Worm (Caenorhabditis elegans) whole organism, L4 larva: ENCODE measurements around the gene gei-13.
A peak's percentile ranks its signal among the peaks of the same experiment; 100 is the strongest.

Experiments
- Y75B8A.6 ChIP-seq: fragments of 200-800 bp; sonication (Bioruptor generic); IDR thresholded peaks from 2 replicates; pipeline ENCODE4 v1.3.6; 2022; ENCODE audit warnings: missing genetic modification reagents, missing genetic modification characterization, missing compliant biosample characterization
- dpl-1 ChIP-seq: fragments of 150-350 bp; optimal IDR thresholded peaks from 2 replicates; lab custom pipeline; 2014; ENCODE audit warnings: missing biosample characterization, missing genetic modification reagents, missing genetic modification characterization
- pqm-1 ChIP-seq: sonication (generic microtip); optimal IDR thresholded peaks from 2 replicates; lab custom pipeline; 2017; ENCODE audit warnings: missing biosample characterization, missing genetic modification characterization
- unc-39 ChIP-seq: sonication (generic microtip); optimal IDR thresholded peaks from 2 replicates; lab custom pipeline; 2017; ENCODE audit warnings: missing biosample characterization, missing genetic modification characterization

- TF ChIP-seq pqm-1 (tag; lab: Kevin White, UChicago) (no peak), dpl-1 (GFP tag; lab: Kevin White, UChicago) (peak; percentile 98), Y75B8A.6 (GFP tag; lab: Robert Waterston, UW) (no peak), unc-39 (no peak)
Observed at ce11 chrIII:9631117-9631655, 5.7 kb downstream of the gei-13 start, which contains the start of gene ubc-7.
